Fruit fly (Drosophila melanogaster) whole organism, pupa: ENCODE measurements around the gene RanGAP.

Experiments used
- CG10348 ChIP-seq: fragments of 200-800 bp; sonication (Bioruptor generic); IDR thresholded peaks from 2 replicates; pipeline ENCODE4 v1.3.6; 2022; ENCODE audit warnings: missing biosample characterization, missing genetic modification characterization
- CG12605 ChIP-seq: fragments of 200-800 bp; sonication (Bioruptor generic); IDR thresholded peaks from 2 replicates; pipeline ENCODE4 v1.3.6; 2022; ENCODE audit warnings: missing biosample characterization, missing genetic modification characterization
- CG13204 ChIP-seq: fragments of 200-800 bp; sonication (Bioruptor generic); optimal IDR thresholded peaks from 2 replicates; lab custom pipeline; 2018; ENCODE audit warnings: missing biosample characterization, mild to moderate bottlenecking, missing genetic modification characterization, moderate library complexity
- CG14655 ChIP-seq: fragments of 200-800 bp; sonication (Bioruptor generic); optimal IDR thresholded peaks from 3 replicates; lab custom pipeline; 2017; ENCODE audit warnings: mild to moderate bottlenecking, missing biosample characterization, missing genetic modification reagents, missing genetic modification characterization
- CG15710 ChIP-seq: fragments of 200-800 bp; sonication (Bioruptor generic); optimal IDR thresholded peaks from 2 replicates; lab custom pipeline; 2018; ENCODE audit warnings: missing biosample characterization, mild to moderate bottlenecking, missing genetic modification characterization, moderate library complexity
- CG17806 ChIP-seq: fragments of 200-800 bp; sonication (Bioruptor generic); optimal IDR thresholded peaks from 2 replicates; lab custom pipeline; 2018; ENCODE audit warnings: missing biosample characterization, mild to moderate bottlenecking, missing genetic modification characterization, moderate library complexity
- CG32121 ChIP-seq: fragments of 200-800 bp; sonication (Bioruptor generic); IDR thresholded peaks from 2 replicates; pipeline ENCODE4 v1.3.6; 2022; ENCODE audit warnings: missing biosample characterization, missing genetic modification characterization
- CG34367 ChIP-seq: fragments of 200-800 bp; sonication (Bioruptor generic); optimal IDR thresholded peaks from 2 replicates; lab custom pipeline; 2018; ENCODE audit warnings: missing biosample characterization, mild to moderate bottlenecking, missing genetic modification characterization
- CG4496 ChIP-seq: fragments of 200-800 bp; sonication (Bioruptor generic); IDR thresholded peaks from 3 replicates; pipeline ENCODE4 v1.3.6; 2022; ENCODE audit warnings: missing biosample characterization, missing genetic modification characterization
- CG8159 ChIP-seq: fragments of 200-800 bp; sonication (Bioruptor generic); optimal IDR thresholded peaks from 3 replicates; lab custom pipeline; 2018; ENCODE audit warnings: missing biosample characterization, mild to moderate bottlenecking, missing genetic modification characterization, moderate library complexity
- CG8301 ChIP-seq: fragments of 200-800 bp; sonication (Bioruptor generic); optimal IDR thresholded peaks from 2 replicates; lab custom pipeline; 2018; ENCODE audit warnings: missing biosample characterization, mild to moderate bottlenecking, missing genetic modification characterization
- CG9948 ChIP-seq: fragments of 200-800 bp; sonication (Bioruptor generic); optimal IDR thresholded peaks from 2 replicates; lab custom pipeline; 2018; ENCODE audit warnings: missing biosample characterization, mild to moderate bottlenecking, missing genetic modification characterization, moderate library complexity
- D1 ChIP-seq: fragments of 200-800 bp; sonication (Bioruptor generic); optimal IDR thresholded peaks from 2 replicates; lab custom pipeline; 2018; ENCODE audit warnings: missing biosample characterization, mild to moderate bottlenecking, missing genetic modification characterization, moderate library complexity
- EcR ChIP-seq: fragments of 200-800 bp; sonication (Bioruptor generic); optimal IDR thresholded peaks from 3 replicates; lab custom pipeline; 2019; ENCODE audit warnings: missing biosample characterization, missing genetic modification characterization, mild to moderate bottlenecking, moderate library complexity, missing genetic modification reagents
- Ets98B ChIP-seq: fragments of 200-800 bp; sonication (Bioruptor generic); IDR thresholded peaks from 2 replicates; pipeline ENCODE4 v1.3.6; 2022; ENCODE audit warnings: missing biosample characterization, missing genetic modification characterization
- Pif1A ChIP-seq: fragments of 200-800 bp; sonication (Bioruptor generic); optimal IDR thresholded peaks from 3 replicates; lab custom pipeline; 2016; ENCODE audit warnings: missing biosample characterization, missing genetic modification characterization
- Pif1B ChIP-seq: fragments of 200-800 bp; sonication (Bioruptor generic); optimal IDR thresholded peaks from 3 replicates; lab custom pipeline; 2016; ENCODE audit warnings: missing biosample characterization, missing genetic modification characterization
- Snoo ChIP-seq: fragments of 200-800 bp; sonication (Bioruptor generic); optimal IDR thresholded peaks from 3 replicates; lab custom pipeline; 2017; ENCODE audit warnings: missing biosample characterization, mild to moderate bottlenecking, missing genetic modification characterization, inconsistent platforms
- fd96Ca ChIP-seq: fragments of 200-800 bp; sonication (Bioruptor generic); IDR thresholded peaks from 3 replicates; pipeline ENCODE4 v1.3.6; 2022; ENCODE audit warnings: missing biosample characterization, missing genetic modification characterization
- gl ChIP-seq: fragments of 200-800 bp; sonication (Bioruptor generic); optimal IDR thresholded peaks from 2 replicates; lab custom pipeline; 2018; ENCODE audit warnings: missing biosample characterization, mild to moderate bottlenecking, missing genetic modification characterization
- rn ChIP-seq: fragments of 200-800 bp; sonication (Bioruptor generic); IDR thresholded peaks from 2 replicates; pipeline ENCODE4 v1.3.6; 2022; ENCODE audit warnings: missing biosample characterization, missing genetic modification characterization

The RanGAP gene

DNA sequence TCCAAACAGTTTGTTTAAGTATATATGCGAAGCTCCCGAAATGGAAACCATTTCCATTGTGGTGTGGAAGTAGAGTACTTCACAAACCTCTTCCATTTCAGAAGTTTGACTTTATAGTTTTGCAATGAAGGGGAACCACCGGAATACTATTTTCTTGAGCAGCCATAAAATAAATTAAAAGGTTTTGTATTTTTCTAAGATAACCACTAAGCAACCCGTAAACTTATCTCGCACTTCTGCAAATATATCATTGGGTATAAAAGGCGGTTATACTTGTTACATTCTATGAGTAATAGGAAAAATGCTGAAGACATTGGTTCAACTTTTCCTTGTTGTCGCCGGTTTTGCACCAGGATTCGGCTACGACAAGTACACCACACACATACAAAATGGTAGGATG is 23.7 kb upstream of the RanGAP start, which contains the start of gene lectin-37Da:
TSS of gene lectin-37Da (plus strand) at position 301 of the 400 bp plus-strand sequence.
- no peak for TF ChIP-seq gl (tag; lab: Kevin White, UChicago)
- TF ChIP-seq CG8159 (tag; lab: Kevin White, UChicago) = no peak
- TF ChIP-seq CG32121 (GFP tag; lab: Robert Waterston, UW) = no peak
- TF ChIP-seq Pif1B = no peak
- TF ChIP-seq Pif1A (GFP tag; lab: Kevin White, UChicago) = no peak
- no peak for TF ChIP-seq rn
- no peak for TF ChIP-seq CG17806 (tag; lab: Kevin White, UChicago)
- no peak for TF ChIP-seq EcR (GFP tag; lab: Kevin White, UChicago)
- no peak for TF ChIP-seq CG13204 (GFP tag; lab: Kevin White, UChicago)
- no peak for TF ChIP-seq Ets98B (GFP tag; lab: Robert Waterston, UW)
- TF ChIP-seq Snoo (tag; lab: Kevin White, UChicago) = no peak
- no peak for TF ChIP-seq CG8301 (tag; lab: Kevin White, UChicago)
- no peak for TF ChIP-seq CG15710 (tag; lab: Kevin White, UChicago)
- no peak for TF ChIP-seq fd96Ca (GFP tag; lab: Robert Waterston, UW)
- TF ChIP-seq, all 21 proteins: peak for 0

DNA sequence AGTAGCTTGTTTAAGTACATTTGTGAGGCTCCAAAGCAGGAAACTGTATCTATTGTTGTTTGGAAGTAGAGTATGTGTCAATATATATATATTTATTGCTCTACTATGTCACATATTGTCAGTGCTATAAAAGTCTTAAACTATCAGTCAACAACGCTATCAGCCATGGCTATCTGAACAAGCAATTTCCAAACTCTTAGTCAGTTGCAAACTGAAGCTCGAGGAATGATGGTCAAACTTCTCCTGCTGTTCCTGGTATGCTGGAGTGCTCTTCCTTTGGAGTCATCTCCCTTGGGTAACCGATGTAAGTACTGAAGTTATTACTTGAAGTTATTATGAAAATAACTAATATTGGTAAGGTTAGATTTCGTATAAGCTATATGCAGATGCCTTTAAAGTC is 22.9 kb upstream of the RanGAP start, which contains the start of gene lectin-37Db:
TSS of gene lectin-37Db (plus strand) at position 204 of the 400 bp plus-strand sequence.
- TF ChIP-seq CG17806 (tag; lab: Kevin White, UChicago) = no peak
- TF ChIP-seq Pif1A (GFP tag; lab: Kevin White, UChicago) = no peak
- no peak for TF ChIP-seq gl (tag; lab: Kevin White, UChicago)
- no peak for TF ChIP-seq EcR (GFP tag; lab: Kevin White, UChicago)
- no peak for TF ChIP-seq CG4496 (GFP tag; lab: Robert Waterston, UW)
- no peak for TF ChIP-seq rn
- TF ChIP-seq CG10348 (GFP tag; lab: Robert Waterston, UW) = no peak
- TF ChIP-seq CG9948 = no peak
- no peak for TF ChIP-seq CG8301 (tag; lab: Kevin White, UChicago)
- no peak for TF ChIP-seq fd96Ca (GFP tag; lab: Robert Waterston, UW)
- TF ChIP-seq CG12605 (GFP tag; lab: Robert Waterston, UW) = no peak
- no peak for TF ChIP-seq Snoo (tag; lab: Kevin White, UChicago)
- TF ChIP-seq Pif1B = no peak

DNA sequence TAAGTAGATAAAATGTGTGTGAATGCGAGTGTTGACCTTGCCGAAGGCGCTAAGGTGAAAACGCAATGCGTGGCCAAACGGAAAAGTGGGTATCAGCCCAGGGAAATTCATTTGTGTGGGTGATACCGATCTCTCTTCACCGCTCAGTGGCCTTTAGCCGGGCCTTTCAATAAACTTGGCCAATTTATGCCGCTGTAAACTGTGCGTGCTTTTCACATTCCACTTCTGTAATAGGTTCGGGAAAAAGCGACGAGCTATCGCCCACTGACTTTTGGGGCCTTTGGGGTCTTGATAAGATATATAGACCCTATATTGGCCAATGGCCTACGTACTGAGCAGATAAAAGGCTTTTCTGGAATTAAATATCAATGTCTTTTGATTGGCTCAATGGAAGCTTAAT is 20.2 kb upstream of the RanGAP start:
- TF ChIP-seq CG34367 (tag; lab: Kevin White, UChicago) (no peak), CG14655 (GFP tag; lab: Kevin White, UChicago) (no peak), CG10348 (GFP tag; lab: Robert Waterston, UW) (no peak), D1 (tag; lab: Kevin White, UChicago) (no peak), fd96Ca (GFP tag; lab: Robert Waterston, UW) (no peak), EcR (GFP tag; lab: Kevin White, UChicago) (no peak), CG32121 (GFP tag; lab: Robert Waterston, UW) (no peak), CG9948 (no peak), CG8159 (tag; lab: Kevin White, UChicago) (no peak), CG8301 (tag; lab: Kevin White, UChicago) (no peak), CG13204 (GFP tag; lab: Kevin White, UChicago) (no peak), CG12605 (GFP tag; lab: Robert Waterston, UW) (no peak), Pif1A (GFP tag; lab: Kevin White, UChicago) (no peak), CG15710 (tag; lab: Kevin White, UChicago) (no peak), Ets98B (GFP tag; lab: Robert Waterston, UW) (no peak), rn (no peak), CG17806 (tag; lab: Kevin White, UChicago) (no peak)

DNA sequence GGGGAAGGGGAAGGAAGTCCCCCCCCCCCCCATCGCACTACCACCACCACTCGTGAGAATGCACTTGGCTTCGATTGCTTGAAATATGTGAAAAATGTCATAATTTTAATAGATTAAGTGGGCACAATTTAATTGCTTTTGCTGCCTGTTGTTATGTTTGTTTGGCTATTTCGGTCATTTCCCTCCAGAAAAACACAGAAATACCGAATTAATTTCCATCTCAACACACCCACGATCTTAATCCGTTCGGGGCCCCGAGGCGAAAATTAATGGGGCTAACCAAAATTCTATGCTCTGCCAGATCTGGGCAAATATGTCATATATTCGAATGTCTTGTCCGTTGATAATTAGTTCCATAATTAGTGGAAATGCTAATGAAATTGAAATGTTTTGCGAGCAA is 19.1 kb upstream of the RanGAP start:
- TF ChIP-seq CG14655 (GFP tag; lab: Kevin White, UChicago) (no peak), Snoo (tag; lab: Kevin White, UChicago) (no peak), CG8159 (tag; lab: Kevin White, UChicago) (no peak), CG12605 (GFP tag; lab: Robert Waterston, UW) (no peak), rn (no peak)

DNA sequence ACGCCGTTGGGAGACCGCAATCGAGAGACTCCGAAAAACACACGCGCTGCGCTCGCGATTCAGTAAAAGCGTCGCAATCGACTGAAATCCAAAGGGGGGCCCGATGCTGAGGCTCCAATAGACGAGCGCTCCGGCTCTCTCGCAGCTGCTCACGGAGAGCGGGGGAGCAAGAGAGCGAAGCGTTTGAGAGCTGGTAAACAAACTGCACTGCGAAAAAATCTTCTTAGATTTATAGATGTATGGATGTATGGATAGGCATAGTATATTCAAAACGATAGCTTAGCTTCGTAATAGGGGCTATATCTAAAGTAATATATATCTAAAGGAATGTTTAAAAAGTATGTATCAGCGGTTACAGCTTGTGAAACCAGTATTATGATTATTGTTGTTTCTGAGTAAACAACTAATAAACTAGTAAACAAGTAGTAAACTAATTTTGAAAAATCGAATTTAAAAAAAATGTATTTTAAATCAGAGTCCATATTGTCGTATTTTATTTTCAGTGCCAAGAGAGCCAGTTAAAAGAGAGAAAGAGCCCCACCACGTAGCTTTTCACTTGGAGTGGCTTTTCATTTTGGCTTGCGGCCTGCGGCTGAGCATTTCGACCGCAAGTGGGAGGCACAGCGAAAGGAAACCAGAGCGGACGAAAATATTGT is 18.2 kb upstream of the RanGAP start, which contains the start of the genes Alp12 and CG13085:
TSS of gene Alp12 (plus strand) at position 584 of the 656 bp plus-strand sequence.
TSS of gene CG13085 (plus strand) at position 584 of the 656 bp plus-strand sequence.
- TF ChIP-seq CG15710 (tag; lab: Kevin White, UChicago) = peak; percentile 94
- TF ChIP-seq CG10348 (GFP tag; lab: Robert Waterston, UW) = peak; percentile 92
- peak; percentile 18 for TF ChIP-seq EcR (GFP tag; lab: Kevin White, UChicago)
- TF ChIP-seq CG13204 (GFP tag; lab: Kevin White, UChicago) = peak; percentile 74
- TF ChIP-seq CG17806 (tag; lab: Kevin White, UChicago) = peak; percentile 93
- peak; percentile 93 for TF ChIP-seq Snoo (tag; lab: Kevin White, UChicago)
- TF ChIP-seq CG8159 (tag; lab: Kevin White, UChicago) = peak; percentile 95
- TF ChIP-seq fd96Ca (GFP tag; lab: Robert Waterston, UW) = peak; percentile 79
- peak; percentile 96 for TF ChIP-seq CG4496 (GFP tag; lab: Robert Waterston, UW)
- TF ChIP-seq Pif1B = peak; percentile 95
- TF ChIP-seq Pif1A (GFP tag; lab: Kevin White, UChicago) = peak; percentile 96
- peak; percentile 97 for TF ChIP-seq CG32121 (GFP tag; lab: Robert Waterston, UW)
- TF ChIP-seq CG8301 (tag; lab: Kevin White, UChicago) = peak; percentile 99
- peak; percentile 93 for TF ChIP-seq CG34367 (tag; lab: Kevin White, UChicago)
- peak; percentile 100 for TF ChIP-seq CG14655 (GFP tag; lab: Kevin White, UChicago)
- TF ChIP-seq CG12605 (GFP tag; lab: Robert Waterston, UW) = peak; percentile 87
- TF ChIP-seq rn = peak; percentile 91
- TF ChIP-seq D1 (tag; lab: Kevin White, UChicago) = peak; percentile 89
- peak; percentile 95 for TF ChIP-seq Ets98B (GFP tag; lab: Robert Waterston, UW)
- peak; percentile 75 for TF ChIP-seq gl (tag; lab: Kevin White, UChicago)
- TF ChIP-seq CG9948 = peak; percentile 97
